Worm (Caenorhabditis elegans): ENCODE measurements around the gene tald-1.

The tald-1 gene

ce11 chrIV:4399418-4400136, 13.1 kb downstream of the tald-1 start:
- TF ChIP-seq flt-1 (GFP tag; IDR thresholded peaks at IDR 0.05): 0 out of 2 replicates have a peak, but pooled peaks have one; percentile 13
- 0 out of 2 replicates have a peak, but pooled peaks have one; percentile 58 for TF ChIP-seq tab-1 (GFP tag; IDR thresholded peaks at IDR 0.05)
- TF ChIP-seq cog-1 (tag; optimal IDR thresholded peaks at IDR 0.05): no peak
- TF ChIP-seq ztf-23 (GFP tag; IDR thresholded peaks at IDR 0.05): 0 out of 2 replicates have a peak, but pooled peaks have one; percentile 21

- TF ChIP-seq ztf-23 (GFP tag; IDR thresholded peaks at IDR 0.05) (no peak), T22C8.4 (GFP tag; IDR thresholded peaks at IDR 0.05) (peak; percentile 51; the same call in 1 of the 2 replicates)
These were observed 14.2 kb downstream of the tald-1 start, which contains the start of gene Y24D9A.6 for ce11 chrIV:4400350-4401326. Y24D9A.6 (minus strand) TSS chrIV:4400400.

- TF ChIP-seq ztf-23 (GFP tag; IDR thresholded peaks at IDR 0.05) (no peak), ref-1 (GFP tag; conservative IDR thresholded peaks at IDR 0.05) (no peak), cog-1 (tag; optimal IDR thresholded peaks at IDR 0.05) (no peak), flt-1 (GFP tag; IDR thresholded peaks at IDR 0.05) (no peak), T22C8.4 (GFP tag; IDR thresholded peaks at IDR 0.05) (no peak), klf-2 (GFP tag; conservative IDR thresholded peaks at IDR 0.05) (no peak), med-1 (GFP tag; optimal IDR thresholded peaks at IDR 0.05; ENCODE audit: insufficient read depth) (no peak), tab-1 (GFP tag; IDR thresholded peaks at IDR 0.05) (no peak), ztf-29 (GFP tag; IDR thresholded peaks at IDR 0.05) (no peak)
These were observed 16.0 kb downstream of the tald-1 start for ce11 chrIV:4402413-4402812.

- TF ChIP-seq med-1 (GFP tag; optimal IDR thresholded peaks at IDR 0.05; ENCODE audit: insufficient read depth): no peak
- TF ChIP-seq flt-1 (GFP tag; IDR thresholded peaks at IDR 0.05): no peak
- TF ChIP-seq T22C8.4 (GFP tag; IDR thresholded peaks at IDR 0.05): no peak
- TF ChIP-seq cog-1 (tag; optimal IDR thresholded peaks at IDR 0.05): no peak
- TF ChIP-seq ref-1 (GFP tag; conservative IDR thresholded peaks at IDR 0.05): no peak
- no peak for TF ChIP-seq klf-2 (GFP tag; conservative IDR thresholded peaks at IDR 0.05)
These were observed 17.4 kb downstream of the tald-1 start for ce11 chrIV:4403870-4404269.

ce11 chrIV:4405126-4405525, 18.7 kb downstream of the tald-1 start, which contains the start of gene Y24D9A.7:
Y24D9A.7 (minus strand) TSS chrIV:4405171.
- no peak for TF ChIP-seq T22C8.4 (GFP tag; IDR thresholded peaks at IDR 0.05)
- TF ChIP-seq tab-1 (GFP tag; IDR thresholded peaks at IDR 0.05): no peak
- no peak for TF ChIP-seq ztf-29 (GFP tag; IDR thresholded peaks at IDR 0.05)
- no peak for TF ChIP-seq ztf-23 (GFP tag; IDR thresholded peaks at IDR 0.05)
- no peak for TF ChIP-seq cog-1 (tag; optimal IDR thresholded peaks at IDR 0.05)
- no peak for TF ChIP-seq klf-2 (GFP tag; conservative IDR thresholded peaks at IDR 0.05)
- no peak for TF ChIP-seq flt-1 (GFP tag; IDR thresholded peaks at IDR 0.05)
- no peak for TF ChIP-seq ref-1 (GFP tag; conservative IDR thresholded peaks at IDR 0.05)
- TF ChIP-seq med-1 (GFP tag; optimal IDR thresholded peaks at IDR 0.05; ENCODE audit: insufficient read depth): no peak

- no peak for TF ChIP-seq klf-2 (GFP tag; conservative IDR thresholded peaks at IDR 0.05)
- TF ChIP-seq flt-1 (GFP tag; IDR thresholded peaks at IDR 0.05): peak; percentile 42; the same call in 1 of the 2 replicates
- TF ChIP-seq ztf-29 (GFP tag; IDR thresholded peaks at IDR 0.05): no peak
These were observed 19.6 kb downstream of the tald-1 start for ce11 chrIV:4406054-4406539.

- TF ChIP-seq T22C8.4 (GFP tag; IDR thresholded peaks at IDR 0.05): no peak
- TF ChIP-seq ztf-23 (GFP tag; IDR thresholded peaks at IDR 0.05): peak; percentile 42; the same call in 1 of the 2 replicates
These were observed 20.6 kb downstream of the tald-1 start for ce11 chrIV:4407055-4407461.

- TF ChIP-seq flt-1 (GFP tag; IDR thresholded peaks at IDR 0.05) (no peak), ref-1 (GFP tag; conservative IDR thresholded peaks at IDR 0.05) (no peak), ztf-29 (GFP tag; IDR thresholded peaks at IDR 0.05) (no peak), ztf-23 (GFP tag; IDR thresholded peaks at IDR 0.05) (no peak), tab-1 (GFP tag; IDR thresholded peaks at IDR 0.05) (no peak), klf-2 (GFP tag; conservative IDR thresholded peaks at IDR 0.05) (no peak), cog-1 (tag; optimal IDR thresholded peaks at IDR 0.05) (no peak), med-1 (GFP tag; optimal IDR thresholded peaks at IDR 0.05; ENCODE audit: insufficient read depth) (no peak), T22C8.4 (GFP tag; IDR thresholded peaks at IDR 0.05) (no peak)
These were observed 22.3 kb downstream of the tald-1 start for ce11 chrIV:4408714-4409113.

ce11 chrIV:4410526-4410925, 24.1 kb downstream of the tald-1 start:
- TF ChIP-seq tab-1 (GFP tag; IDR thresholded peaks at IDR 0.05): no peak
- TF ChIP-seq ztf-29 (GFP tag; IDR thresholded peaks at IDR 0.05): no peak
- no peak for TF ChIP-seq flt-1 (GFP tag; IDR thresholded peaks at IDR 0.05)
- no peak for TF ChIP-seq T22C8.4 (GFP tag; IDR thresholded peaks at IDR 0.05)
- no peak for TF ChIP-seq med-1 (GFP tag; optimal IDR thresholded peaks at IDR 0.05; ENCODE audit: insufficient read depth)
- TF ChIP-seq ztf-23 (GFP tag; IDR thresholded peaks at IDR 0.05): no peak
- no peak for TF ChIP-seq cog-1 (tag; optimal IDR thresholded peaks at IDR 0.05)
- no peak for TF ChIP-seq ref-1 (GFP tag; conservative IDR thresholded peaks at IDR 0.05)
- TF ChIP-seq klf-2 (GFP tag; conservative IDR thresholded peaks at IDR 0.05): no peak

Measured in whole organism, midembryonic.